Fruit fly (Drosophila melanogaster) Kc167 (cell line): ENCODE data around the gene CG7294.

Experiments used
- Myc ChIP-seq: fragments of >200 bp; optimal IDR thresholded peaks from 2 replicates; lab custom pipeline; 2017; ENCODE audit warnings: missing external identifiers
- Sin3A ChIP-seq: fragments of >200 bp; optimal IDR thresholded peaks from 2 replicates; lab custom pipeline; 2018; ENCODE audit warnings: missing external identifiers
- h ChIP-seq: fragments of >200 bp; optimal IDR thresholded peaks from 3 replicates; lab custom pipeline; 2018; ENCODE audit warnings: missing external identifiers
- psq ChIP-seq: fragments of >200 bp; optimal IDR thresholded peaks from 2 replicates; lab custom pipeline; 2017; ENCODE audit warnings: missing external identifiers

dm6 chr2L:10709353-10709752, 20.3 kb upstream of the CG7294 start, which contains the start of gene Lip2:
- TF ChIP-seq h (lab: Kevin White, UChicago) (no peak), Myc (lab: Kevin White, UChicago) (no peak), psq (lab: Kevin White, UChicago) (no peak), Sin3A (no peak)
